Worm (Caenorhabditis elegans): Measurements from ENCODE around the gene srh-246.
A peak's percentile ranks its signal among the peaks of the same experiment; 100 is the strongest.

srh-246 gene

ce11 chrV:657678-658077, at the start of gene srh-246:
TSS of gene srh-246 (minus strand) at chrV:657778.
- TF ChIP-seq pha-4 (tag; optimal IDR thresholded peaks at IDR 0.05) (no peak), bed-3 (GFP tag; optimal IDR thresholded peaks at IDR 0.05) (no peak), sptf-1 (tag; optimal IDR thresholded peaks at IDR 0.05) (no peak), lin-32 (GFP tag; optimal IDR thresholded peaks at IDR 0.05) (no peak), sem-2 (GFP tag; optimal IDR thresholded peaks at IDR 0.05) (no peak), mep-1 (tag; optimal IDR thresholded peaks at IDR 0.05) (no peak), ceh-43 (GFP tag; optimal IDR thresholded peaks at IDR 0.05) (no peak), ceh-83 (GFP tag; optimal IDR thresholded peaks at IDR 0.05) (no peak), elt-1 (tag; optimal IDR thresholded peaks at IDR 0.05; ENCODE audit: borderline replicate concordance, insufficient read depth) (no peak), nhr-28 (tag; optimal IDR thresholded peaks at IDR 0.05) (no peak), cnd-1 (tag; optimal IDR thresholded peaks at IDR 0.05) (no peak), nhr-12 (tag; optimal IDR thresholded peaks at IDR 0.05) (no peak), ham-2 (GFP tag; optimal IDR thresholded peaks at IDR 0.05) (no peak), snpc-4 (tag; optimal IDR thresholded peaks at IDR 0.05) (no peak)

ce11 chrV:706918-707317, 49.3 kb upstream of the srh-246 start, which contains the start of gene srbc-38:
TSS of gene srbc-38 (plus strand) at chrV:707218.
- no peak for TF ChIP-seq lin-13 (tag; optimal IDR thresholded peaks at IDR 0.05)
- no peak for TF ChIP-seq pha-4 (tag; optimal IDR thresholded peaks at IDR 0.05)
- no peak for TF ChIP-seq ham-2 (GFP tag; optimal IDR thresholded peaks at IDR 0.05)
- no peak for TF ChIP-seq lsy-2 (tag; optimal IDR thresholded peaks at IDR 0.05)
- TF ChIP-seq mep-1 (tag; optimal IDR thresholded peaks at IDR 0.05): no peak
- TF ChIP-seq nhr-28 (tag; optimal IDR thresholded peaks at IDR 0.05): no peak
- TF ChIP-seq nhr-2 (tag; optimal IDR thresholded peaks at IDR 0.05): no peak
- no peak for TF ChIP-seq nhr-12 (tag; optimal IDR thresholded peaks at IDR 0.05)
- no peak for TF ChIP-seq mab-5 (tag; optimal IDR thresholded peaks at IDR 0.05)
- no peak for TF ChIP-seq nhr-237 (tag; optimal IDR thresholded peaks at IDR 0.05)
- TF ChIP-seq unc-39 (tag; optimal IDR thresholded peaks at IDR 0.05): no peak
- TF ChIP-seq mls-2 (tag; optimal IDR thresholded peaks at IDR 0.05): no peak
- no peak for TF ChIP-seq M03D4.4 (tag; optimal IDR thresholded peaks at IDR 0.05)
- TF ChIP-seq ces-1 (GFP tag; optimal IDR thresholded peaks at IDR 0.05): no peak
- TF ChIP-seq unc-62 (GFP tag; optimal IDR thresholded peaks at IDR 0.05): no peak
- TF ChIP-seq unc-120 (tag; optimal IDR thresholded peaks at IDR 0.05; ENCODE audit: poor library complexity, severe bottlenecking): no peak
- TF ChIP-seq drap-1 (GFP tag; optimal IDR thresholded peaks at IDR 0.05): no peak
- TF ChIP-seq nhr-76 (tag; optimal IDR thresholded peaks at IDR 0.05): no peak
- TF ChIP-seq ceh-39 (tag; optimal IDR thresholded peaks at IDR 0.05): no peak

ce11 chrV:702260-702659, 44.7 kb upstream of the srh-246 start, which contains the start of gene srbc-37:
TSS of gene srbc-37 (plus strand) at chrV:702560.
- TF ChIP-seq ceh-83 (GFP tag; optimal IDR thresholded peaks at IDR 0.05) (no peak), elt-3 (tag; optimal IDR thresholded peaks at IDR 0.05) (no peak), blmp-1 (tag; optimal IDR thresholded peaks at IDR 0.05) (no peak), ceh-43 (GFP tag; optimal IDR thresholded peaks at IDR 0.05) (no peak), M03D4.4 (tag; optimal IDR thresholded peaks at IDR 0.05) (no peak), lsy-2 (tag; optimal IDR thresholded peaks at IDR 0.05) (no peak), pha-4 (tag; optimal IDR thresholded peaks at IDR 0.05) (no peak), unc-120 (tag; optimal IDR thresholded peaks at IDR 0.05; ENCODE audit: poor library complexity, severe bottlenecking) (no peak), ces-1 (GFP tag; optimal IDR thresholded peaks at IDR 0.05) (no peak), sptf-1 (tag; optimal IDR thresholded peaks at IDR 0.05) (no peak), nhr-28 (tag; optimal IDR thresholded peaks at IDR 0.05) (no peak), ham-2 (GFP tag; optimal IDR thresholded peaks at IDR 0.05) (no peak), flh-1 (GFP tag; optimal IDR thresholded peaks at IDR 0.05) (no peak), hlh-1 (tag; optimal IDR thresholded peaks at IDR 0.05) (no peak), snpc-4 (tag; optimal IDR thresholded peaks at IDR 0.05) (no peak)

- TF ChIP-seq unc-39 (tag; optimal IDR thresholded peaks at IDR 0.05): no peak
These were observed 42.0 kb upstream of the srh-246 start, which contains the start of the genes ugt-29 and srx-5 for ce11 chrV:699489-700129. TSS of gene ugt-29 (minus strand) at chrV:699589. TSS of gene srx-5 (plus strand) at chrV:700079.

ce11 chrV:699051-699450, 41.5 kb upstream of the srh-246 start:
- TF ChIP-seq zip-8 (tag; optimal IDR thresholded peaks at IDR 0.05) (peak; percentile 74), lin-32 (GFP tag; optimal IDR thresholded peaks at IDR 0.05) (no peak), ztf-11 (tag; optimal IDR thresholded peaks at IDR 0.05) (no peak)

Measured in whole organism, mixed stage, embryonic.